Worm (Caenorhabditis elegans) whole organism, mixed stage, embryonic: Measurements from ENCODE around the gene ztf-17.

Source experiments
- elt-3 ChIP-seq: fragments of 150-350 bp; optimal IDR thresholded peaks from 2 replicates; lab custom pipeline; 2014; ENCODE audit warnings: missing biosample characterization, missing genetic modification characterization
- lsy-2 ChIP-seq: fragments of 150-350 bp; optimal IDR thresholded peaks from 2 replicates; lab custom pipeline; 2014; ENCODE audit warnings: missing biosample characterization, missing genetic modification characterization
- mep-1 ChIP-seq: fragments of 150-350 bp; optimal IDR thresholded peaks from 2 replicates; lab custom pipeline; 2017; ENCODE audit warnings: missing biosample characterization, missing genetic modification reagents, missing genetic modification characterization, inconsistent platforms
- nhr-12 ChIP-seq: fragments of 150-350 bp; optimal IDR thresholded peaks from 2 replicates; lab custom pipeline; 2014; ENCODE audit warnings: missing biosample characterization, missing genetic modification characterization
- nhr-28 ChIP-seq: fragments of 150-350 bp; optimal IDR thresholded peaks from 2 replicates; lab custom pipeline; 2014; ENCODE audit warnings: missing biosample characterization, missing genetic modification characterization
- nhr-76 ChIP-seq: sonication (generic microtip); optimal IDR thresholded peaks from 2 replicates; lab custom pipeline; 2017; ENCODE audit warnings: missing biosample characterization, missing genetic modification characterization
- pha-4 ChIP-seq: fragments of 150-350 bp; optimal IDR thresholded peaks from 2 replicates; lab custom pipeline; 2018; ENCODE audit warnings: missing biosample characterization, missing genetic modification reagents, missing genetic modification characterization
- unc-62 ChIP-seq: fragments of 150-350 bp; optimal IDR thresholded peaks from 2 replicates; lab custom pipeline; 2014; ENCODE audit warnings: missing biosample characterization, missing genetic modification reagents, missing genetic modification characterization
- zip-8 ChIP-seq: fragments of 150-350 bp; optimal IDR thresholded peaks from 2 replicates; lab custom pipeline; 2014; ENCODE audit warnings: missing biosample characterization, missing genetic modification characterization

DNA sequence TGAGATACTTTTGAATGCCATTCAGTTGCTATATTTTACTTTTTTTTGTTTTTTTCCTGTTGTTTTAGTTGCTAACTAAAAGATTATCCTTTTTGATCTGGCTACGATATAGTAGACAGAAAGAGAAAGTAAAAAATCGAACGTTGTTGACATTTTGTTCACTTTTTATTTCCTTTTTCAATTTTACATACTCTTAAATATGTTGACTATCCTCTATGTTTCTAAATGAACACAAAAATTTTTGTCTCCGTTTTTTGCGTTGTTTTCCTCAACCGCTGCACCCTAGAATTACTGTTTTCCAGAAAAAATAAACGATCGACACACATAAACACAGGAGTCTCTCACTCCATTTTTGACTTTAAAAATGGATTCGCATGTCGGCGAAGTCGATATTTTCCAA lies 27.9 kb downstream of the ztf-17 start, which contains the start of gene klp-3:
- TF ChIP-seq nhr-28 (tag; lab: Kevin White, UChicago) (no peak), nhr-12 (no peak), pha-4 (no peak), nhr-76 (tag; lab: Kevin White, UChicago) (no peak), zip-8 (tag; lab: Kevin White, UChicago) (no peak), elt-3 (no peak), unc-62 (GFP tag; lab: Kevin White, UChicago) (no peak), lsy-2 (no peak), mep-1 (tag; lab: Kevin White, UChicago) (no peak)
